Worm (Caenorhabditis elegans) whole organism, L4 larva: ENCODE data around the gene nhr-272.

Source experiments
- D1046.2 ChIP-seq: fragments of 200-800 bp; sonication (Bioruptor generic); IDR thresholded peaks from 2 replicates; pipeline ENCODE4 v1.3.6; 2022; ENCODE audit warnings: missing genetic modification characterization, missing compliant biosample characterization
- F26F4.8 ChIP-seq: fragments of 200-800 bp; sonication (Bioruptor generic); conservative IDR thresholded peaks from 2 replicates; pipeline ENCODE4 v1.3.6; 2022; ENCODE audit warnings: missing genetic modification characterization, missing compliant biosample characterization
- F37D6.2 ChIP-seq: sonication (generic microtip); optimal IDR thresholded peaks from 2 replicates; lab custom pipeline; 2016; ENCODE audit warnings: mild to moderate bottlenecking, missing genetic modification characterization, missing compliant biosample characterization
- F44E2.7 ChIP-seq: fragments of 200-800 bp; sonication (Bioruptor generic); IDR thresholded peaks from 2 replicates; pipeline ENCODE4 v2.1.2; 2022; ENCODE audit warnings: missing genetic modification characterization, missing compliant biosample characterization
- F49E8.2 ChIP-seq: sonication (generic microtip); optimal IDR thresholded peaks from 2 replicates; lab custom pipeline; 2016; ENCODE audit warnings: missing compliant biosample characterization, mild to moderate bottlenecking, missing genetic modification characterization, borderline replicate concordance
- Y75B8A.6 ChIP-seq: fragments of 200-800 bp; sonication (Bioruptor generic); IDR thresholded peaks from 2 replicates; pipeline ENCODE4 v1.3.6; 2022; ENCODE audit warnings: missing genetic modification reagents, missing genetic modification characterization, missing compliant biosample characterization
- aha-1 ChIP-seq: fragments of 150-350 bp; peaks from one replicate; lab custom pipeline; 2014; ENCODE audit warnings: missing biosample characterization, missing genetic modification characterization
- attf-4 ChIP-seq: sonication (generic microtip); optimal IDR thresholded peaks from 3 replicates; lab custom pipeline; 2017; ENCODE audit warnings: missing biosample characterization, missing genetic modification characterization
- ceh-28 ChIP-seq: fragments of 150-350 bp; optimal IDR thresholded peaks from 2 replicates; lab custom pipeline; 2014; ENCODE audit warnings: missing biosample characterization, missing genetic modification reagents, missing genetic modification characterization
- ceh-32 ChIP-seq: sonication (generic microtip); optimal IDR thresholded peaks from 2 replicates; lab custom pipeline; 2016; ENCODE audit warnings: mild to moderate bottlenecking, missing genetic modification characterization, missing compliant biosample characterization; ENCODE audit not compliant: poor library complexity
- ceh-62 ChIP-seq: sonication (generic microtip); optimal IDR thresholded peaks from 2 replicates; lab custom pipeline; 2017; ENCODE audit warnings: missing biosample characterization, missing genetic modification characterization
- cey-2 ChIP-seq: sonication (generic microtip); optimal IDR thresholded peaks from 3 replicates; lab custom pipeline; 2017; ENCODE audit warnings: missing genetic modification characterization, mild to moderate bottlenecking, missing compliant biosample characterization, antibody characterized with exemption, borderline replicate concordance; ENCODE audit not compliant: insufficient read depth
- ctbp-1 ChIP-seq: fragments of 200-800 bp; sonication (Bioruptor generic); IDR thresholded peaks from 2 replicates; pipeline ENCODE4 v1.3.6; 2022; ENCODE audit warnings: missing genetic modification reagents, missing genetic modification characterization, missing compliant biosample characterization
- daf-12 ChIP-seq: fragments of 150-350 bp; optimal IDR thresholded peaks from 2 replicates; lab custom pipeline; 2014; ENCODE audit warnings: missing biosample characterization, missing genetic modification reagents, missing genetic modification characterization
- daf-16 ChIP-seq, 3 experiments: sonication (generic microtip); optimal IDR thresholded peaks; 2 replicates each; lab custom pipeline; 2016 to 2017; ENCODE audit warnings: missing genetic modification characterization in 3 of 3, missing genetic modification reagents in 3 of 3, mild to moderate bottlenecking in 2 of 3, missing compliant biosample characterization in 2 of 3, missing biosample characterization in 1 of 3, moderate library complexity in 1 of 3
- daf-8 ChIP-seq: fragments of 200-800 bp; sonication (Bioruptor generic); IDR thresholded peaks from 2 replicates; pipeline ENCODE4 v1.3.6; 2022; ENCODE audit warnings: missing genetic modification characterization, missing compliant biosample characterization
- dmd-6 ChIP-seq: fragments of 200-800 bp; sonication (Bioruptor generic); IDR thresholded peaks from 2 replicates; pipeline ENCODE4 v1.3.6; 2022; ENCODE audit warnings: missing genetic modification reagents, missing genetic modification characterization, missing compliant biosample characterization
- dmd-9 ChIP-seq: fragments of 200-800 bp; sonication (Bioruptor generic); IDR thresholded peaks from 2 replicates; pipeline ENCODE4 v1.3.6; 2022; ENCODE audit warnings: missing genetic modification reagents, missing genetic modification characterization, missing compliant biosample characterization
- dve-1 ChIP-seq: sonication (generic microtip); optimal IDR thresholded peaks from 2 replicates; lab custom pipeline; 2017; ENCODE audit warnings: antibody characterized with exemption, mild to moderate bottlenecking, missing genetic modification characterization, missing compliant biosample characterization; ENCODE audit not compliant: insufficient read depth
- egl-43 ChIP-seq: fragments of 200-800 bp; sonication (Bioruptor generic); IDR thresholded peaks from 2 replicates; pipeline ENCODE4 v1.3.6; 2022; ENCODE audit warnings: missing genetic modification reagents, missing genetic modification characterization, missing compliant biosample characterization
- fkh-10 ChIP-seq: fragments of 150-350 bp; optimal IDR thresholded peaks from 2 replicates; lab custom pipeline; 2014; ENCODE audit warnings: missing biosample characterization, missing genetic modification reagents, missing genetic modification characterization
- gei-8 ChIP-seq: fragments of 200-800 bp; sonication (Bioruptor generic); optimal IDR thresholded peaks from 2 replicates; lab custom pipeline; 2018; ENCODE audit warnings: mild to moderate bottlenecking, missing genetic modification characterization, missing compliant biosample characterization
- hif-1 ChIP-seq, 2 experiments: sonication (generic microtip); optimal IDR thresholded peaks; 2 replicates each; lab custom pipeline; 2016 to 2017; ENCODE audit warnings: missing compliant biosample characterization in 2 of 2, missing genetic modification characterization in 2 of 2, missing genetic modification reagents in 2 of 2, missing genotype in 2 of 2, mild to moderate bottlenecking in 1 of 2
- hlh-11 ChIP-seq: fragments of 200-800 bp; sonication (Bioruptor generic); optimal IDR thresholded peaks from 2 replicates; lab custom pipeline; 2018; ENCODE audit warnings: mild to moderate bottlenecking, missing genetic modification characterization, missing compliant biosample characterization
- jun-1 ChIP-seq: fragments of 150-350 bp; optimal IDR thresholded peaks from 2 replicates; lab custom pipeline; 2014; ENCODE audit warnings: missing biosample characterization, missing genetic modification reagents, missing genetic modification characterization
- lin-38 ChIP-seq: fragments of 200-800 bp; sonication (Bioruptor generic); IDR thresholded peaks from 2 replicates; pipeline ENCODE4 v1.3.6; 2022; ENCODE audit warnings: missing genetic modification reagents, missing genetic modification characterization, missing compliant biosample characterization
- lsy-2 ChIP-seq, 2 experiments: fragments of 150-350 bp in 1 of 2; sonication (generic microtip) in 1 of 2; optimal IDR thresholded peaks; 2 replicates each; lab custom pipeline; 2014 to 2017; ENCODE audit warnings: missing biosample characterization in 2 of 2, missing genetic modification characterization in 2 of 2
- madf-9 ChIP-seq: fragments of 200-800 bp; sonication (Bioruptor generic); conservative IDR thresholded peaks from 2 replicates; pipeline ENCODE4 v1.3.6; 2022; ENCODE audit warnings: missing genetic modification reagents, missing genetic modification characterization, missing compliant biosample characterization
- mdt-29 ChIP-seq: fragments of 200-800 bp; sonication (Bioruptor generic); IDR thresholded peaks from 2 replicates; pipeline ENCODE4 v1.3.6; 2022; ENCODE audit warnings: missing genetic modification reagents, missing genetic modification characterization, missing compliant biosample characterization
- mep-1 ChIP-seq: fragments of 150-350 bp; sonication (generic microtip); optimal IDR thresholded peaks from 3 replicates; lab custom pipeline; 2014; ENCODE audit warnings: missing biosample characterization, missing genetic modification characterization
- mes-2 ChIP-seq: sonication (generic microtip); optimal IDR thresholded peaks from 2 replicates; lab custom pipeline; 2016; ENCODE audit warnings: missing genotype, mild to moderate bottlenecking, missing genetic modification characterization, missing compliant biosample characterization; ENCODE audit not compliant: poor library complexity, severe bottlenecking
- nhr-10 ChIP-seq: fragments of 150-350 bp; optimal IDR thresholded peaks from 2 replicates; lab custom pipeline; 2014; ENCODE audit warnings: missing biosample characterization, missing genetic modification characterization
- nhr-11 ChIP-seq: fragments of 150-350 bp; optimal IDR thresholded peaks from 2 replicates; lab custom pipeline; 2014; ENCODE audit warnings: missing biosample characterization, missing genetic modification characterization
- nhr-237 ChIP-seq: sonication (generic microtip); optimal IDR thresholded peaks from 2 replicates; lab custom pipeline; 2017; ENCODE audit warnings: missing biosample characterization, missing genetic modification characterization
- nhr-28 ChIP-seq: fragments of 150-350 bp; optimal IDR thresholded peaks from 2 replicates; lab custom pipeline; 2014; ENCODE audit warnings: missing biosample characterization, missing genetic modification characterization
- nhr-48 ChIP-seq: sonication (generic microtip); optimal IDR thresholded peaks from 2 replicates; lab custom pipeline; 2016; ENCODE audit warnings: mild to moderate bottlenecking, missing genetic modification characterization, missing compliant biosample characterization
- nhr-77 ChIP-seq: fragments of 150-350 bp; optimal IDR thresholded peaks from 2 replicates; lab custom pipeline; 2014; ENCODE audit warnings: missing biosample characterization, missing genetic modification characterization
- pha-4 ChIP-seq, 2 experiments: fragments of 150-350 bp in 1 of 2; fragments of 200-800 bp in 1 of 2; sonication (Bioruptor generic) in 1 of 2; IDR thresholded peaks in 1 of 2; optimal IDR thresholded peaks in 1 of 2; 2 replicates each; pipeline versions ENCODE4 v1.3.6 to Lab custom; 2014 to 2022; ENCODE audit warnings: missing genetic modification characterization in 2 of 2, missing genetic modification reagents in 2 of 2, missing biosample characterization in 1 of 2, missing compliant biosample characterization in 1 of 2
- pqm-1 ChIP-seq: sonication (generic microtip); optimal IDR thresholded peaks from 2 replicates; lab custom pipeline; 2017; ENCODE audit warnings: missing biosample characterization, missing genetic modification characterization
- rbr-2 ChIP-seq: sonication (generic microtip); optimal IDR thresholded peaks from 2 replicates; lab custom pipeline; 2016; ENCODE audit warnings: missing genotype, missing genetic modification characterization, missing compliant biosample characterization
- saeg-2 ChIP-seq: fragments of 200-800 bp; sonication (Bioruptor generic); IDR thresholded peaks from 2 replicates; pipeline ENCODE4 v1.3.6; 2022; ENCODE audit warnings: missing genetic modification reagents, missing genetic modification characterization, missing compliant biosample characterization
- sdz-12 ChIP-seq: fragments of 200-800 bp; sonication (Bioruptor generic); optimal IDR thresholded peaks from 2 replicates; lab custom pipeline; 2018; ENCODE audit warnings: mild to moderate bottlenecking, missing genetic modification characterization, missing compliant biosample characterization
- set-16 ChIP-seq: fragments of 200-800 bp; sonication (Bioruptor generic); IDR thresholded peaks from 2 replicates; pipeline ENCODE4 v1.3.6; 2022; ENCODE audit warnings: missing genetic modification reagents, missing genetic modification characterization, missing compliant biosample characterization
- spr-1 ChIP-seq: sonication (generic microtip); optimal IDR thresholded peaks from 2 replicates; lab custom pipeline; 2016; ENCODE audit warnings: mild to moderate bottlenecking, missing genetic modification characterization, missing compliant biosample characterization
- unc-39 ChIP-seq: sonication (generic microtip); optimal IDR thresholded peaks from 2 replicates; lab custom pipeline; 2017; ENCODE audit warnings: missing biosample characterization, missing genetic modification characterization
- vab-7 ChIP-seq: fragments of 200-800 bp; sonication (Bioruptor generic); IDR thresholded peaks from 2 replicates; pipeline ENCODE4 v1.3.6; 2022; ENCODE audit warnings: missing genetic modification reagents, missing genetic modification characterization, missing compliant biosample characterization
- zfp-2 ChIP-seq: sonication (generic microtip); optimal IDR thresholded peaks from 2 replicates; lab custom pipeline; 2016; ENCODE audit warnings: mild to moderate bottlenecking, missing genetic modification characterization, missing compliant biosample characterization

The nhr-272 gene

ce11 chrX:12671638-12672290, 32.9 kb downstream of the nhr-272 start (continued):
- TF ChIP-seq hlh-11 (peak; percentile 79), nhr-28 (peak; percentile 0), ceh-28 (tag; lab: Kevin White, UChicago) (no peak), nhr-237 (tag; lab: Kevin White, UChicago) (no peak), gei-8 (no peak), dmd-9 (GFP tag; lab: Robert Waterston, UW) (no peak), mes-2 (tag; lab: Kevin White, UChicago) (no peak), fkh-10 (GFP tag; lab: Kevin White, UChicago) (no peak), nhr-48 (peak; percentile 33), dmd-6 (GFP tag; lab: Robert Waterston, UW) (peak; percentile 47), lin-38 (GFP tag; lab: Robert Waterston, UW) (0 out of 2 replicates have a peak, but pooled peaks have one; percentile 8), daf-16 (GFP tag; optimal IDR thresholded peaks at IDR 0.05; lab: Kevin White, UChicago) (peak in 1 of 2 experiments; percentile 91), daf-16 (tag; optimal IDR thresholded peaks at IDR 0.05; lab: Kevin White, UChicago) (peak; percentile 87), aha-1 (tag; lab: Kevin White, UChicago) (peak; percentile 4), Y75B8A.6 (GFP tag; lab: Robert Waterston, UW) (no peak), vab-7 (GFP tag; lab: Robert Waterston, UW) (no peak), unc-39 (no peak), rbr-2 (tag; lab: Kevin White, UChicago) (no peak), ceh-62 (tag; lab: Kevin White, UChicago) (no peak), nhr-11 (peak; percentile 24), mdt-29 (GFP tag; lab: Robert Waterston, UW) (0 out of 2 replicates have a peak, but pooled peaks have one; percentile 38)

- peak; percentile 86 for TF ChIP-seq hlh-11
- no peak for TF ChIP-seq saeg-2 (GFP tag; lab: Robert Waterston, UW)
- peak; percentile 65 for TF ChIP-seq nhr-10
- peak; percentile 92 for TF ChIP-seq mep-1
- TF ChIP-seq daf-8 (GFP tag; lab: Robert Waterston, UW): no peak
- TF ChIP-seq pqm-1 (tag; lab: Kevin White, UChicago): peak; percentile 14
- TF ChIP-seq attf-4 (tag; lab: Kevin White, UChicago): no peak
- peak; percentile 54 for TF ChIP-seq nhr-48
- no peak for TF ChIP-seq zfp-2 (tag; lab: Kevin White, UChicago)
- peak; percentile 90 for TF ChIP-seq nhr-28
- TF ChIP-seq egl-43 (GFP tag; lab: Robert Waterston, UW): peak; percentile 64
- no peak for TF ChIP-seq F49E8.2 (tag; lab: Kevin White, UChicago)
- TF ChIP-seq madf-9: peak; percentile 42; the same call in 1 of the 2 replicates
- no peak for TF ChIP-seq F26F4.8
- TF ChIP-seq nhr-77 (tag; lab: Kevin White, UChicago): peak; percentile 15
- no peak for TF ChIP-seq daf-12
- peak; percentile 84 for TF ChIP-seq ctbp-1 (GFP tag; lab: Robert Waterston, UW)
- no peak for TF ChIP-seq cey-2 (tag; lab: Kevin White, UChicago)
- peak; percentile 21; the same call in 1 of the 2 replicates for TF ChIP-seq set-16
- 0 out of 2 replicates have a peak, but pooled peaks have one; percentile 14 for TF ChIP-seq pha-4 (GFP tag; IDR thresholded peaks at IDR 0.05; lab: Robert Waterston, UW)
- peak; percentile 58 for TF ChIP-seq pha-4 (tag; optimal IDR thresholded peaks at IDR 0.05; lab: Kevin White, UChicago)
- TF ChIP-seq ceh-32: no peak
- TF ChIP-seq spr-1 (tag; lab: Kevin White, UChicago): peak; percentile 30
- peak; percentile 42 for TF ChIP-seq jun-1 (tag; lab: Kevin White, UChicago)
- no peak for TF ChIP-seq F44E2.7 (GFP tag; lab: Robert Waterston, UW)
- TF ChIP-seq lsy-2 (tag; optimal IDR thresholded peaks at IDR 0.05; lab: Kevin White, UChicago): peak; percentile 77 to 81
- TF ChIP-seq sdz-12 (GFP tag; lab: Kevin White, UChicago): no peak
- peak; percentile 68 for TF ChIP-seq dmd-6 (GFP tag; lab: Robert Waterston, UW)
- peak in 1 of 2 experiments; percentile 67 for TF ChIP-seq hif-1 (tag; optimal IDR thresholded peaks at IDR 0.05; lab: Kevin White, UChicago)
- peak; percentile 88 for TF ChIP-seq rbr-2 (tag; lab: Kevin White, UChicago)
- TF ChIP-seq F37D6.2 (tag; lab: Kevin White, UChicago): peak; percentile 46
- peak; percentile 75 for TF ChIP-seq dve-1 (tag; lab: Kevin White, UChicago)
- peak; percentile 74 for TF ChIP-seq mes-2 (tag; lab: Kevin White, UChicago)
- TF ChIP-seq D1046.2 (GFP tag; lab: Robert Waterston, UW): no peak
Measured at ce11 chrX:12670385-12670784, 34.2 kb downstream of the nhr-272 start.
